Fruit fly (Drosophila melanogaster): ENCODE measurements around the gene CG7084.

The CG7084 gene

dm6 chr3R:22324736-22325135, 26.1 kb downstream of the CG7084 start (continued):
- no peak for TF ChIP-seq wor (GFP tag; IDR thresholded peaks at IDR 0.05)
- no peak for TF ChIP-seq CG3065 (GFP tag; optimal IDR thresholded peaks at IDR 0.05)
- peak; percentile 15 for TF ChIP-seq CG2202 (tag; optimal IDR thresholded peaks at IDR 0.05)
- TF ChIP-seq CG32772 (GFP tag; IDR thresholded peaks at IDR 0.05), result 0 out of 2 replicates have a peak, but pooled peaks have one; percentile 5
- peak; percentile 53 for TF ChIP-seq dmrt11E (tag; optimal IDR thresholded peaks at IDR 0.05)
- no peak for TF ChIP-seq Oaz (GFP tag; IDR thresholded peaks at IDR 0.05)
- TF ChIP-seq Sin3A (optimal IDR thresholded peaks at IDR 0.05), result no peak
- no peak for TF ChIP-seq CG30020 (tag; optimal IDR thresholded peaks at IDR 0.05)
- peak; percentile 53 for TF ChIP-seq CG2712 (tag; optimal IDR thresholded peaks at IDR 0.05)
- peak; percentile 43; the same call in 1 of the 3 replicates for TF ChIP-seq row (GFP tag; IDR thresholded peaks at IDR 0.05)
- no peak for TF ChIP-seq Hmr (GFP tag; optimal IDR thresholded peaks at IDR 0.05)
- TF ChIP-seq CG6683 (GFP tag; optimal IDR thresholded peaks at IDR 0.05), result no peak
- peak; percentile 34 for TF ChIP-seq nmo (GFP tag; optimal IDR thresholded peaks at IDR 0.05)

- TF ChIP-seq ham (GFP tag; IDR thresholded peaks at IDR 0.05) (no peak), CG8089 (GFP tag; optimal IDR thresholded peaks at IDR 0.05) (no peak), Med (GFP tag) (no peak), peb (GFP tag; IDR thresholded peaks at IDR 0.05) (no peak), h (optimal IDR thresholded peaks at IDR 0.05) (no peak), row (GFP tag; IDR thresholded peaks at IDR 0.05) (peak; percentile 42; the same call in 1 of the 3 replicates), B-H1 (GFP tag; IDR thresholded peaks at IDR 0.05) (no peak), ash1 (GFP tag; optimal IDR thresholded peaks at IDR 0.05) (no peak), Ssrp (tag; optimal IDR thresholded peaks at IDR 0.05) (no peak), dimm (GFP tag; IDR thresholded peaks at IDR 0.05) (no peak), fd64A (GFP tag; optimal IDR thresholded peaks at IDR 0.05) (no peak), CG17359 (tag; optimal IDR thresholded peaks at IDR 0.05) (peak; percentile 54), MTF-1 (GFP tag; optimal IDR thresholded peaks at IDR 0.05; ENCODE audit: borderline replicate concordance) (no peak), CG17829 (tag; optimal IDR thresholded peaks at IDR 0.05) (no peak), CG10654 (GFP tag; optimal IDR thresholded peaks at IDR 0.05) (no peak), klu (GFP tag; IDR thresholded peaks at IDR 0.05) (no peak), ATbp (GFP tag; optimal IDR thresholded peaks at IDR 0.05) (peak; percentile 38), dysf (GFP tag; IDR thresholded peaks at IDR 0.05) (0 out of 3 replicates have a peak, but pooled peaks have one; percentile 20), pho (GFP tag; optimal IDR thresholded peaks at IDR 0.05) (no peak), cas (GFP tag; IDR thresholded peaks at IDR 0.05) (no peak), Oli (tag; optimal IDR thresholded peaks at IDR 0.05) (peak; percentile 37), HLH3B (GFP tag; IDR thresholded peaks at IDR 0.05) (peak; percentile 27; the same call in 1 of the 2 replicates), lilli (GFP tag; optimal IDR thresholded peaks at IDR 0.05) (no peak), Hr51 (GFP tag; optimal IDR thresholded peaks at IDR 0.05) (peak in 1 of 2 experiments; percentile 72), CG8478 (optimal IDR thresholded peaks at IDR 0.05) (no peak), CG11093 (GFP tag; IDR thresholded peaks at IDR 0.05) (no peak), stc (GFP tag; IDR thresholded peaks at IDR 0.05) (peak; percentile 62), Dek (tag; optimal IDR thresholded peaks at IDR 0.05) (no peak), CG14441 (GFP tag; IDR thresholded peaks at IDR 0.05) (peak; percentile 29; the same call in 1 of the 2 replicates), nmo (GFP tag; optimal IDR thresholded peaks at IDR 0.05) (peak; percentile 7), gfzf (GFP tag; optimal IDR thresholded peaks at IDR 0.05) (no peak), pnt (GFP tag; optimal IDR thresholded peaks at IDR 0.05) (no peak), CG13424 (tag; optimal IDR thresholded peaks at IDR 0.05) (peak; percentile 34), CG18262 (tag; optimal IDR thresholded peaks at IDR 0.05) (peak; percentile 31), CG12659 (GFP tag; optimal IDR thresholded peaks at IDR 0.05) (no peak), btn (GFP tag; optimal IDR thresholded peaks at IDR 0.05) (no peak), CG6791 (GFP tag; IDR thresholded peaks at IDR 0.05; ENCODE audit: partially characterized antibody) (no peak), CG17361 (GFP tag; IDR thresholded peaks at IDR 0.05) (0 out of 3 replicates have a peak, but pooled peaks have one; percentile 32), CG30431 (GFP tag; optimal IDR thresholded peaks at IDR 0.05) (no peak)
Observed at dm6 chr3R:22328665-22329350, 30.2 kb downstream of the CG7084 start, which contains the start of gene CG7080. CG7080 (plus strand) TSS chr3R:22329300.

Data from whole organism, embryonic.